Worm (Caenorhabditis elegans): ENCODE measurements around the gene ZK792.12.

- no peak for TF ChIP-seq flt-1 (GFP tag; IDR thresholded peaks at IDR 0.05)
- no peak for TF ChIP-seq klf-2 (GFP tag; conservative IDR thresholded peaks at IDR 0.05)
- TF ChIP-seq ztf-23 (GFP tag; IDR thresholded peaks at IDR 0.05): no peak
- no peak for TF ChIP-seq T22C8.4 (GFP tag; IDR thresholded peaks at IDR 0.05)
- no peak for TF ChIP-seq med-1 (GFP tag; optimal IDR thresholded peaks at IDR 0.05; ENCODE audit: insufficient read depth)
Measured at ce11 chrIV:11723255-11723654, 29.7 kb downstream of the ZK792.12 start.
